Fruit fly (Drosophila melanogaster): ENCODE data around the gene odd.

The odd gene

dm6 chr2L:3594629-3595028 is 11.9 kb downstream of the odd start (continued):
- TF ChIP-seq Lpt (GFP tag; optimal IDR thresholded peaks at IDR 0.05) = no peak
- peak; percentile 6 for TF ChIP-seq spab (GFP tag; optimal IDR thresholded peaks at IDR 0.05)

- TF ChIP-seq Hr39 (GFP tag; optimal IDR thresholded peaks at IDR 0.05) = peak; percentile 84
- TF ChIP-seq Hr4 (GFP tag; optimal IDR thresholded peaks at IDR 0.05) = peak; percentile 29
- peak; percentile 86 for TF ChIP-seq spab (GFP tag; optimal IDR thresholded peaks at IDR 0.05)
- no peak for TF ChIP-seq CG4318 (GFP tag; optimal IDR thresholded peaks at IDR 0.05)
- TF ChIP-seq Sox15 (GFP tag; optimal IDR thresholded peaks at IDR 0.05) = peak; percentile 68
- TF ChIP-seq CG11902 (GFP tag; optimal IDR thresholded peaks at IDR 0.05) = peak; percentile 83
- peak; percentile 62; the same call in 2 of the 3 replicates for TF ChIP-seq eg (GFP tag; IDR thresholded peaks at IDR 0.05)
- TF ChIP-seq CG6854 (GFP tag; optimal IDR thresholded peaks at IDR 0.05) = no peak
- TF ChIP-seq fd59A (GFP tag; optimal IDR thresholded peaks at IDR 0.05) = peak; percentile 88
- peak; percentile 76 for TF ChIP-seq Met (GFP tag; optimal IDR thresholded peaks at IDR 0.05)
- TF ChIP-seq fd85E (GFP tag; optimal IDR thresholded peaks at IDR 0.05) = peak; percentile 9
- peak; percentile 93 for TF ChIP-seq Eip78C (GFP tag)
- TF ChIP-seq achi (GFP tag; optimal IDR thresholded peaks at IDR 0.05) = peak; percentile 77
- TF ChIP-seq CG3919 (GFP tag; optimal IDR thresholded peaks at IDR 0.05) = peak; percentile 88
- TF ChIP-seq Lpt (GFP tag; optimal IDR thresholded peaks at IDR 0.05) = no peak
- no peak for TF ChIP-seq fkh (GFP tag; optimal IDR thresholded peaks at IDR 0.05)
- TF ChIP-seq esn (GFP tag; optimal IDR thresholded peaks at IDR 0.05) = peak; percentile 78
- peak; percentile 93 for TF ChIP-seq CG6163 (GFP tag; IDR thresholded peaks at IDR 0.05)
- peak; percentile 81 for TF ChIP-seq Sox102F (GFP tag; optimal IDR thresholded peaks at IDR 0.05)
- TF ChIP-seq Hr38 (GFP tag; optimal IDR thresholded peaks at IDR 0.05) = no peak
- TF ChIP-seq Ets21C (GFP tag; optimal IDR thresholded peaks at IDR 0.05) = peak; percentile 66
- peak; percentile 77 for TF ChIP-seq CG7368 (GFP tag; optimal IDR thresholded peaks at IDR 0.05)
- peak; percentile 89 for TF ChIP-seq dsx (GFP tag; optimal IDR thresholded peaks at IDR 0.05; ENCODE audit: poor library complexity, severe bottlenecking)
- TF ChIP-seq CG6792 (GFP tag; optimal IDR thresholded peaks at IDR 0.05) = peak; percentile 86
- TF ChIP-seq pdm3 (GFP tag; optimal IDR thresholded peaks at IDR 0.05) = peak; percentile 83
- no peak for TF ChIP-seq CG15336 (GFP tag; IDR thresholded peaks at IDR 0.05)
- TF ChIP-seq Eip93F (GFP tag; optimal IDR thresholded peaks at IDR 0.05) = no peak
- TF ChIP-seq CG8119 (GFP tag; IDR thresholded peaks at IDR 0.05) = peak; percentile 34; the same call in 1 of the 3 replicates
- peak; percentile 88 for TF ChIP-seq Ets96B (tag; optimal IDR thresholded peaks at IDR 0.05)
- TF ChIP-seq vri (GFP tag; optimal IDR thresholded peaks at IDR 0.05) = peak; percentile 52
- TF ChIP-seq ss (GFP tag; optimal IDR thresholded peaks at IDR 0.05) = peak; percentile 58 to 85
- TF ChIP-seq Blimp-1 (GFP tag; optimal IDR thresholded peaks at IDR 0.05) = peak; percentile 39
- TF ChIP-seq cyc (GFP tag; optimal IDR thresholded peaks at IDR 0.05) = peak; percentile 88
- peak; percentile 76 for TF ChIP-seq CG34406 (GFP tag; optimal IDR thresholded peaks at IDR 0.05)
- peak; percentile 84 for TF ChIP-seq CG6808 (GFP tag; optimal IDR thresholded peaks at IDR 0.05)
- peak; percentile 82 for TF ChIP-seq acj6 (GFP tag; optimal IDR thresholded peaks at IDR 0.05)
- peak; percentile 84 for TF ChIP-seq OdsH (GFP tag; optimal IDR thresholded peaks at IDR 0.05)
- TF ChIP-seq Gug (GFP tag; IDR thresholded peaks at IDR 0.05) = peak; percentile 63; the same call in 1 of the 2 replicates
- peak; percentile 53 for TF ChIP-seq CG32006 (GFP tag; optimal IDR thresholded peaks at IDR 0.05)
- peak; percentile 87 for TF ChIP-seq CG1621 (tag; optimal IDR thresholded peaks at IDR 0.05)
- peak; percentile 46 for TF ChIP-seq CG11762 (GFP tag; optimal IDR thresholded peaks at IDR 0.05; ENCODE audit: insufficient read depth)
- peak; percentile 91 for TF ChIP-seq CG10669 (GFP tag; optimal IDR thresholded peaks at IDR 0.05)
- peak; percentile 76 for TF ChIP-seq CG8632 (GFP tag; optimal IDR thresholded peaks at IDR 0.05)
- no peak; the same call in 1 of the 2 replicates for TF ChIP-seq CG11294 (GFP tag; IDR thresholded peaks at IDR 0.05)
- peak; percentile 81 for TF ChIP-seq lz (GFP tag; optimal IDR thresholded peaks at IDR 0.05)
- TF ChIP-seq salr (GFP tag; optimal IDR thresholded peaks at IDR 0.05) = peak; percentile 47 to 88
- no peak for TF ChIP-seq dac (GFP tag; optimal IDR thresholded peaks at IDR 0.05)
- no peak for TF ChIP-seq CG6276 (GFP tag; optimal IDR thresholded peaks at IDR 0.05)
- TF ChIP-seq Smox (GFP tag; optimal IDR thresholded peaks at IDR 0.05) = peak; percentile 68
Observed at dm6 chr2L:3594000-3594399, 12.6 kb downstream of the odd start.
